Worm (Caenorhabditis elegans) whole organism, late embryonic: ENCODE measurements around the gene C14B4.2.

ENCODE experiments used
- F13H6.1 ChIP-seq: sonication (generic microtip); optimal IDR thresholded peaks from 2 replicates; lab custom pipeline; 2016; ENCODE audit warnings: missing genetic modification characterization, missing compliant biosample characterization
- K02D7.2 ChIP-seq: sonication (generic microtip); optimal IDR thresholded peaks from 2 replicates; lab custom pipeline; 2017; ENCODE audit warnings: mild to moderate bottlenecking, missing genetic modification characterization, missing compliant biosample characterization
- Y22D7AL.16 ChIP-seq: sonication (generic microtip); optimal IDR thresholded peaks from 2 replicates; lab custom pipeline; 2016; ENCODE audit warnings: missing genetic modification characterization, missing compliant biosample characterization
- ama-1 ChIP-seq: fragments of 150-350 bp; optimal IDR thresholded peaks from 2 replicates; lab custom pipeline; 2014
- ceh-18 ChIP-seq: sonication (generic microtip); optimal IDR thresholded peaks from 2 replicates; lab custom pipeline; 2016; ENCODE audit warnings: missing genetic modification characterization, missing compliant biosample characterization
- ceh-2 ChIP-seq: sonication (generic microtip); optimal IDR thresholded peaks from 2 replicates; lab custom pipeline; 2016; ENCODE audit warnings: missing genotype, missing genetic modification characterization, missing compliant biosample characterization
- ceh-34 ChIP-seq: sonication (generic microtip); optimal IDR thresholded peaks from 2 replicates; lab custom pipeline; 2016; ENCODE audit warnings: mild to moderate bottlenecking, missing genetic modification characterization, missing compliant biosample characterization
- ceh-45 ChIP-seq: fragments of 200-800 bp; sonication (Bioruptor generic); IDR thresholded peaks from 2 replicates; pipeline ENCODE4 v1.3.6; 2022; ENCODE audit warnings: missing genetic modification reagents, missing genetic modification characterization, missing compliant biosample characterization
- dmd-4 ChIP-seq: sonication (generic microtip); optimal IDR thresholded peaks from 2 replicates; lab custom pipeline; 2016; ENCODE audit warnings: borderline replicate concordance, missing genetic modification characterization, missing compliant biosample characterization
- dve-1 ChIP-seq: sonication (generic microtip); optimal IDR thresholded peaks from 2 replicates; lab custom pipeline; 2017; ENCODE audit warnings: antibody characterized with exemption, mild to moderate bottlenecking, missing genetic modification characterization, missing compliant biosample characterization
- elt-4 ChIP-seq: sonication (generic microtip); optimal IDR thresholded peaks from 2 replicates; lab custom pipeline; 2016; ENCODE audit warnings: missing genetic modification characterization, missing compliant biosample characterization
- gmeb-2 ChIP-seq: sonication (generic microtip); optimal IDR thresholded peaks from 2 replicates; lab custom pipeline; 2016; ENCODE audit warnings: missing genetic modification characterization, inconsistent platforms, missing compliant biosample characterization
- hlh-15 ChIP-seq: sonication (generic microtip); optimal IDR thresholded peaks from 2 replicates; lab custom pipeline; 2016; ENCODE audit warnings: missing genetic modification characterization, missing compliant biosample characterization
- hlh-6 ChIP-seq: sonication (generic microtip); optimal IDR thresholded peaks from 2 replicates; lab custom pipeline; 2016; ENCODE audit warnings: missing genotype, missing genetic modification characterization, missing compliant biosample characterization
- pat-9 ChIP-seq: fragments of 200-800 bp; sonication (Bioruptor generic); optimal IDR thresholded peaks from 2 replicates; lab custom pipeline; 2018; ENCODE audit warnings: mild to moderate bottlenecking, missing genetic modification characterization, moderate library complexity, missing compliant biosample characterization
- pha-4 ChIP-seq: fragments of 150-350 bp; optimal IDR thresholded peaks from 2 replicates; lab custom pipeline; 2018; ENCODE audit warnings: missing biosample characterization, missing genetic modification reagents, missing genetic modification characterization
- pqm-1 ChIP-seq: sonication (generic microtip); optimal IDR thresholded peaks from 2 replicates; lab custom pipeline; 2016; ENCODE audit warnings: missing genetic modification characterization, missing compliant biosample characterization
- ref-2 ChIP-seq: sonication (generic microtip); optimal IDR thresholded peaks from 2 replicates; lab custom pipeline; 2016; ENCODE audit warnings: missing genetic modification characterization, missing compliant biosample characterization
- sdc-2 ChIP-seq: sonication (generic microtip); optimal IDR thresholded peaks from 2 replicates; lab custom pipeline; 2016; ENCODE audit warnings: missing genotype, missing genetic modification characterization, missing compliant biosample characterization
- syd-9 ChIP-seq: sonication (generic microtip); optimal IDR thresholded peaks from 2 replicates; lab custom pipeline; 2016; ENCODE audit warnings: mild to moderate bottlenecking, missing genetic modification characterization, moderate library complexity, missing compliant biosample characterization
- unc-42 ChIP-seq: sonication (generic microtip); optimal IDR thresholded peaks from 2 replicates; lab custom pipeline; 2016; ENCODE audit warnings: missing genotype, missing genetic modification characterization, missing compliant biosample characterization
- unc-86 ChIP-seq: sonication (generic microtip); optimal IDR thresholded peaks from 2 replicates; lab custom pipeline; 2016; ENCODE audit warnings: missing genetic modification characterization, missing compliant biosample characterization
- zip-5 ChIP-seq: sonication (generic microtip); optimal IDR thresholded peaks from 2 replicates; lab custom pipeline; 2016; ENCODE audit warnings: missing genetic modification characterization, missing compliant biosample characterization
- ztf-16 ChIP-seq: sonication (generic microtip); optimal IDR thresholded peaks from 2 replicates; lab custom pipeline; 2017; ENCODE audit warnings: missing genetic modification characterization, missing compliant biosample characterization

The C14B4.2 gene

ce11 chrV:19293025-19293424 is 69.4 kb downstream of the C14B4.2 start, which contains the start of gene F55C9.5:
Gene F55C9.5 (minus strand): TSS chrV:19293125.
- TF ChIP-seq K02D7.2 (tag; lab: Kevin White, UChicago) (no peak), ceh-34 (no peak), pat-9 (tag; lab: Kevin White, UChicago) (no peak), ama-1 (no peak)

ce11 chrV:19288073-19288805 is 74.2 kb downstream of the C14B4.2 start, which contains the start of the genes F55C9.3 and fbxb-57:
Gene F55C9.3 (minus strand): TSS chrV:19288173.
Gene fbxb-57 (plus strand): TSS chrV:19288755.
- TF ChIP-seq pha-4 (tag; lab: Kevin White, UChicago) (no peak), hlh-15 (no peak), sdc-2 (tag; lab: Kevin White, UChicago) (no peak), Y22D7AL.16 (tag; lab: Kevin White, UChicago) (no peak), F13H6.1 (no peak), dmd-4 (tag; lab: Kevin White, UChicago) (no peak)

- TF ChIP-seq unc-86 (tag; lab: Kevin White, UChicago) = no peak
- no peak for TF ChIP-seq ceh-2 (tag; lab: Kevin White, UChicago)
- TF ChIP-seq pqm-1 (tag; lab: Kevin White, UChicago) = no peak
- TF ChIP-seq dve-1 (tag; lab: Kevin White, UChicago) = no peak
- TF ChIP-seq gmeb-2 (tag; lab: Kevin White, UChicago) = no peak
- TF ChIP-seq Y22D7AL.16 (tag; lab: Kevin White, UChicago) = no peak
- TF ChIP-seq elt-4 (tag; lab: Kevin White, UChicago) = no peak
- TF ChIP-seq ceh-18 (tag; lab: Kevin White, UChicago) = no peak
- no peak for TF ChIP-seq ztf-16 (tag; lab: Kevin White, UChicago)
- no peak for TF ChIP-seq ref-2 (tag; lab: Kevin White, UChicago)
- TF ChIP-seq syd-9 (tag; lab: Kevin White, UChicago) = no peak
- TF ChIP-seq ceh-45 (GFP tag; lab: Robert Waterston, UW) = no peak
- TF ChIP-seq zip-5 (tag; lab: Kevin White, UChicago) = no peak
- no peak for TF ChIP-seq K02D7.2 (tag; lab: Kevin White, UChicago)
- no peak for TF ChIP-seq hlh-6 (tag; lab: Kevin White, UChicago)
- no peak for TF ChIP-seq ama-1
- no peak for TF ChIP-seq unc-42 (tag; lab: Kevin White, UChicago)
These were observed 76.5 kb downstream of the C14B4.2 start for ce11 chrV:19285921-19286320.
